Fruit fly (Drosophila melanogaster): ENCODE data around the gene mbm.

mbm gene

dm6 chr2L:240176-240769, 33.2 kb downstream of the mbm start:
- no peak for TF ChIP-seq CG17801 (GFP tag; optimal IDR thresholded peaks at IDR 0.05; ENCODE audit: partially characterized antibody)

dm6 chr2L:232187-232586, 41.3 kb downstream of the mbm start, which contains the start of gene CG13693:
CG13693 (plus strand) TSS chr2L:232487.
- TF ChIP-seq CG17801 (GFP tag; optimal IDR thresholded peaks at IDR 0.05; ENCODE audit: partially characterized antibody): no peak

- no peak for TF ChIP-seq CG17801 (GFP tag; optimal IDR thresholded peaks at IDR 0.05; ENCODE audit: partially characterized antibody)
Observed at dm6 chr2L:228246-228645, 45.3 kb downstream of the mbm start.

dm6 chr2L:225386-225682, 48.2 kb downstream of the mbm start:
- no peak for TF ChIP-seq CG17801 (GFP tag; optimal IDR thresholded peaks at IDR 0.05; ENCODE audit: partially characterized antibody)

- TF ChIP-seq CG17801 (GFP tag; optimal IDR thresholded peaks at IDR 0.05; ENCODE audit: partially characterized antibody): no peak
Observed at dm6 chr2L:224599-225385, 48.7 kb downstream of the mbm start.

dm6 chr2L:223867-224598, 49.5 kb downstream of the mbm start:
- TF ChIP-seq CG17801 (GFP tag; optimal IDR thresholded peaks at IDR 0.05; ENCODE audit: partially characterized antibody): no peak

- peak; percentile 34 for TF ChIP-seq CG17801 (GFP tag; optimal IDR thresholded peaks at IDR 0.05; ENCODE audit: partially characterized antibody)
Observed at dm6 chr2L:223351-223750, 50.2 kb downstream of the mbm start.

- TF ChIP-seq CG17801 (GFP tag; optimal IDR thresholded peaks at IDR 0.05; ENCODE audit: partially characterized antibody): no peak
Observed at dm6 chr2L:222867-223266, 50.6 kb downstream of the mbm start.

- TF ChIP-seq CG17801 (GFP tag; optimal IDR thresholded peaks at IDR 0.05; ENCODE audit: partially characterized antibody): peak; percentile 22
Observed at dm6 chr2L:221939-222489, 51.5 kb downstream of the mbm start.

Data from ovary, adult (tissue).